Fruit fly (Drosophila melanogaster) whole organism, wandering third instar larva: ENCODE results near the gene CG8086.

Experiments
- Abd-B ChIP-seq: fragments of >200 bp; optimal IDR thresholded peaks from 2 replicates; lab custom pipeline; 2017; ENCODE audit warnings: missing biosample characterization, missing genetic modification characterization
- CG32264 ChIP-seq: fragments of 200-800 bp; sonication (Bioruptor generic); optimal IDR thresholded peaks from 2 replicates; lab custom pipeline; 2016; ENCODE audit warnings: missing biosample characterization, missing genetic modification characterization
- CG9705 ChIP-seq: fragments of 200-800 bp; sonication (Bioruptor generic); optimal IDR thresholded peaks from 2 replicates; lab custom pipeline; 2018; ENCODE audit warnings: missing biosample characterization, mild to moderate bottlenecking, missing genetic modification characterization
- Dfd ChIP-seq: fragments of >200 bp; optimal IDR thresholded peaks from 2 replicates; lab custom pipeline; 2017; ENCODE audit warnings: missing biosample characterization, missing genetic modification characterization
- Dif ChIP-seq: fragments of 200-275, 200-300 bp; sonication (Bioruptor generic); optimal IDR thresholded peaks from 2 replicates; lab custom pipeline; 2018; ENCODE audit warnings: missing biosample characterization, missing genetic modification characterization; ENCODE audit not compliant: partially characterized antibody
- GATAd ChIP-seq: sonication (Bioruptor generic); optimal IDR thresholded peaks from 2 replicates; lab custom pipeline; 2016; ENCODE audit warnings: missing biosample characterization, missing genetic modification characterization
- HLH106 ChIP-seq: fragments of 200-800 bp; optimal IDR thresholded peaks from 3 replicates; lab custom pipeline; 2019; ENCODE audit warnings: missing biosample characterization, mild to moderate bottlenecking, missing genetic modification characterization, moderate library complexity
- Hnf4 ChIP-seq: fragments of 200-800 bp; sonication (Bioruptor generic); optimal IDR thresholded peaks from 2 replicates; lab custom pipeline; 2016; ENCODE audit warnings: missing biosample characterization, mild to moderate bottlenecking, missing genetic modification characterization
- Hr78 ChIP-seq: fragments of >200 bp; optimal IDR thresholded peaks from 2 replicates; lab custom pipeline; 2017; ENCODE audit warnings: missing biosample characterization, missing genetic modification characterization
- Hr83 ChIP-seq: fragments of 200-300 bp; sonication (Bioruptor generic); optimal IDR thresholded peaks from 2 replicates; lab custom pipeline; 2016; ENCODE audit warnings: missing biosample characterization, mild to moderate bottlenecking, missing genetic modification characterization, moderate library complexity; ENCODE audit not compliant: poor library complexity, severe bottlenecking
- Jra ChIP-seq: sonication (Bioruptor generic); optimal IDR thresholded peaks from 2 replicates; lab custom pipeline; 2016; ENCODE audit warnings: missing biosample characterization, missing genetic modification characterization
- Mio ChIP-seq: sonication (Bioruptor generic); optimal IDR thresholded peaks from 2 replicates; lab custom pipeline; 2016; ENCODE audit warnings: missing biosample characterization, missing genetic modification characterization
- Myc ChIP-seq: fragments of >200 bp; optimal IDR thresholded peaks from 2 replicates; lab custom pipeline; 2017
- N ChIP-seq: fragments of >200 bp; optimal IDR thresholded peaks from 2 replicates; lab custom pipeline; 2018; ENCODE audit warnings: missing biosample characterization, missing external identifiers, missing genetic modification characterization
- OdsH ChIP-seq: fragments of 200-800 bp; sonication (Bioruptor generic); optimal IDR thresholded peaks from 2 replicates; lab custom pipeline; 2016; ENCODE audit warnings: missing biosample characterization, mild to moderate bottlenecking, missing genetic modification characterization
- Rel ChIP-seq, 2 experiments: fragments of 200-800 bp; sonication (Bioruptor generic) in 1 of 2; optimal IDR thresholded peaks; 2 replicates in 1 of 2; 3 replicates in 1 of 2; lab custom pipeline; 2016 to 2019; ENCODE audit warnings: mild to moderate bottlenecking in 2 of 2, missing biosample characterization in 2 of 2, missing genetic modification characterization in 2 of 2, moderate library complexity in 1 of 2
- Sp1 ChIP-seq: fragments of 200-800 bp; sonication (Bioruptor generic); optimal IDR thresholded peaks from 3 replicates; lab custom pipeline; 2019; ENCODE audit warnings: missing biosample characterization, mild to moderate bottlenecking, missing genetic modification characterization, moderate library complexity
- Vsx2 ChIP-seq: fragments of 200-300, 225-300 bp; sonication (Bioruptor generic); optimal IDR thresholded peaks from 2 replicates; lab custom pipeline; 2018; ENCODE audit warnings: missing biosample characterization, missing genetic modification characterization; ENCODE audit not compliant: partially characterized antibody
- br ChIP-seq: fragments of 200-800 bp; sonication (Bioruptor generic); optimal IDR thresholded peaks from 2 replicates; lab custom pipeline; 2016; ENCODE audit warnings: missing biosample characterization, missing genetic modification characterization
- brk ChIP-seq: fragments of 200-800 bp; sonication (Bioruptor generic); optimal IDR thresholded peaks from 2 replicates; lab custom pipeline; 2016; ENCODE audit warnings: missing biosample characterization, mild to moderate bottlenecking, missing genetic modification characterization
- dl ChIP-seq, 2 experiments: fragments of 175-275, 200-275 bp in 1 of 2; fragments of 200-275 bp in 1 of 2; sonication (Bioruptor generic); optimal IDR thresholded peaks; lab custom pipeline; 2018; ENCODE audit warnings: mild to moderate bottlenecking in 2 of 2, missing biosample characterization in 2 of 2, missing genetic modification characterization in 2 of 2, moderate library complexity in 2 of 2; ENCODE audit not compliant: partially characterized antibody in 2 of 2, insufficient read depth in 1 of 2
- dmrt93B ChIP-seq: fragments of 200-800 bp; sonication (Bioruptor generic); optimal IDR thresholded peaks from 2 replicates; lab custom pipeline; 2018; ENCODE audit warnings: missing biosample characterization, mild to moderate bottlenecking, missing genetic modification characterization
- dsf ChIP-seq: sonication (Bioruptor generic); optimal IDR thresholded peaks from 2 replicates; lab custom pipeline; 2016; ENCODE audit warnings: missing biosample characterization, missing genetic modification characterization, borderline replicate concordance
- ey ChIP-seq: fragments of 200-800 bp; sonication (Bioruptor generic); optimal IDR thresholded peaks from 2 replicates; lab custom pipeline; 2016; ENCODE audit warnings: missing biosample characterization, missing genetic modification characterization
- foxo ChIP-seq, 2 experiments: fragments of 200-800 bp; sonication (Bioruptor generic); optimal IDR thresholded peaks; 2 replicates in 1 of 2; 3 replicates in 1 of 2; lab custom pipeline; 2016 to 2017; ENCODE audit warnings: missing biosample characterization in 2 of 2, missing genetic modification characterization in 2 of 2
- fru ChIP-seq: fragments of 200-800 bp; sonication (Bioruptor generic); optimal IDR thresholded peaks from 3 replicates; lab custom pipeline; 2016; ENCODE audit warnings: missing biosample characterization, mild to moderate bottlenecking, missing genetic modification characterization
- h ChIP-seq: fragments of 200-800 bp; sonication (Bioruptor generic); optimal IDR thresholded peaks from 3 replicates; lab custom pipeline; 2016; ENCODE audit warnings: missing biosample characterization, mild to moderate bottlenecking, missing genetic modification characterization
- jim ChIP-seq: fragments of 175-275, 200-325 bp; sonication (Bioruptor generic); optimal IDR thresholded peaks from 2 replicates; lab custom pipeline; 2016; ENCODE audit warnings: missing biosample characterization, mild to moderate bottlenecking, missing genetic modification characterization
- lola ChIP-seq: fragments of >200 bp; optimal IDR thresholded peaks from 2 replicates; lab custom pipeline; 2017; ENCODE audit warnings: missing biosample characterization, missing genetic modification characterization
- psq ChIP-seq: fragments of 200-800 bp; sonication (Bioruptor generic); optimal IDR thresholded peaks from 3 replicates; lab custom pipeline; 2017; ENCODE audit warnings: missing biosample characterization, mild to moderate bottlenecking, missing genetic modification characterization, moderate library complexity
- rgr ChIP-seq: fragments of 200-800 bp; sonication (Bioruptor generic); optimal IDR thresholded peaks from 3 replicates; lab custom pipeline; 2016; ENCODE audit warnings: missing biosample characterization, mild to moderate bottlenecking, missing genetic modification characterization
- sage ChIP-seq: fragments of 200-800 bp; sonication (Bioruptor generic); optimal IDR thresholded peaks from 2 replicates; lab custom pipeline; 2016; ENCODE audit warnings: missing biosample characterization, mild to moderate bottlenecking, missing genetic modification characterization
- sv ChIP-seq: fragments of 200-800 bp; sonication (Bioruptor generic); optimal IDR thresholded peaks from 3 replicates; lab custom pipeline; 2016; ENCODE audit warnings: missing biosample characterization, missing genetic modification characterization
- tai ChIP-seq: sonication (Bioruptor generic); optimal IDR thresholded peaks from 2 replicates; lab custom pipeline; 2016; ENCODE audit warnings: missing biosample characterization, missing genetic modification characterization
- usp ChIP-seq: fragments of >200 bp; optimal IDR thresholded peaks from 2 replicates; lab custom pipeline; 2017; ENCODE audit warnings: missing biosample characterization, missing genetic modification characterization
- woc ChIP-seq: sonication (Bioruptor generic); optimal IDR thresholded peaks from 2 replicates; lab custom pipeline; 2016; ENCODE audit warnings: missing biosample characterization, mild to moderate bottlenecking, missing genetic modification characterization

CG8086 gene

dm6 chr2L:8239032-8239650 lies 18.2 kb downstream of the CG8086 start:
- TF ChIP-seq Rel (GFP tag; optimal IDR thresholded peaks at IDR 0.05; lab: Kevin White, UChicago) (no peak), Rel (tag; optimal IDR thresholded peaks at IDR 0.05; lab: Kevin White, UChicago) (no peak), HLH106 (no peak), h (GFP tag; lab: Kevin White, UChicago) (peak; percentile 24), OdsH (GFP tag; lab: Kevin White, UChicago) (peak; percentile 27)

DNA sequence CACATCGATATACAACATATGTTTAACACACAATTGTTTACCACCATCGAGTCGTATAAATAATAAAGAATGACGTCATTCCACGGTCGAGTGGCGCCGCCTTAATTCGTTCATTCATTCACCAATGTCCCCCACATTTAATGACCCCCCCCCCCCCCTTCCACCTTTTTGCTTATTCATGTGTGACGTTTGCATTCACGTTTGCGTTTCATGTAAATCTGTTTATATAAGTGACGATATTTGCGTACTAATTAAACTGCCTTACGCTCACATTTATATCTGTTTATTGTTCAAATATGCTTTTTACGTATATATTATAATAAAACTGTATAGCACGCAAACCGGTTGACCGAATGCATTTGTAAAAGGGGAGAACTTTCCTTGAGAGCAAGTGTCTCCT lies 23.7 kb downstream of the CG8086 start:
- TF ChIP-seq Sp1 (GFP tag; lab: Kevin White, UChicago) (peak; percentile 28), OdsH (GFP tag; lab: Kevin White, UChicago) (peak; percentile 15), dl (GFP tag; optimal IDR thresholded peaks at IDR 0.05; lab: Kevin White, UChicago; ENCODE audit: insufficient read depth in 1 of 2, partially characterized antibody in 2 of 2) (no peak), brk (GFP tag; lab: Kevin White, UChicago) (no peak), h (GFP tag; lab: Kevin White, UChicago) (peak; percentile 21), tai (GFP tag; lab: Kevin White, UChicago) (no peak), dsf (GFP tag; lab: Kevin White, UChicago) (no peak), Abd-B (GFP tag; lab: Kevin White, UChicago) (no peak), Hnf4 (GFP tag; lab: Kevin White, UChicago) (peak; percentile 27), Hr83 (GFP tag; lab: Kevin White, UChicago) (peak; percentile 20), foxo (GFP tag; optimal IDR thresholded peaks at IDR 0.05; lab: Kevin White, UChicago) (no peak), N (no peak), Jra (GFP tag; lab: Kevin White, UChicago) (no peak), dmrt93B (no peak), rgr (GFP tag; lab: Kevin White, UChicago) (peak; percentile 50), usp (GFP tag; lab: Kevin White, UChicago) (no peak), Rel (GFP tag; optimal IDR thresholded peaks at IDR 0.05; lab: Kevin White, UChicago) (no peak), Rel (tag; optimal IDR thresholded peaks at IDR 0.05; lab: Kevin White, UChicago) (peak; percentile 15), br (peak; percentile 42), CG9705 (GFP tag; lab: Kevin White, UChicago) (peak; percentile 16)

- TF ChIP-seq N (no peak), foxo (GFP tag; optimal IDR thresholded peaks at IDR 0.05; lab: Kevin White, UChicago) (peak in 1 of 2 experiments; percentile 34), rgr (GFP tag; lab: Kevin White, UChicago) (peak; percentile 42), fru (GFP tag; lab: Kevin White, UChicago) (peak; percentile 43), br (peak; percentile 41), HLH106 (peak; percentile 14), psq (GFP tag; lab: Kevin White, UChicago) (peak; percentile 3), Hnf4 (GFP tag; lab: Kevin White, UChicago) (peak; percentile 37), h (GFP tag; lab: Kevin White, UChicago) (peak; percentile 37), Hr83 (GFP tag; lab: Kevin White, UChicago) (no peak), dmrt93B (no peak), Rel (GFP tag; optimal IDR thresholded peaks at IDR 0.05; lab: Kevin White, UChicago) (no peak), Rel (tag; optimal IDR thresholded peaks at IDR 0.05; lab: Kevin White, UChicago) (no peak), ey (GFP tag; lab: Kevin White, UChicago) (peak; percentile 42)
Observed at dm6 chr2L:8232389-8232788, 24.9 kb downstream of the CG8086 start.

- TF ChIP-seq OdsH (GFP tag; lab: Kevin White, UChicago): peak; percentile 5
- TF ChIP-seq sv: no peak
- TF ChIP-seq Hr83 (GFP tag; lab: Kevin White, UChicago): no peak
Observed at dm6 chr2L:8230255-8230654, 27.0 kb downstream of the CG8086 start.

DNA sequence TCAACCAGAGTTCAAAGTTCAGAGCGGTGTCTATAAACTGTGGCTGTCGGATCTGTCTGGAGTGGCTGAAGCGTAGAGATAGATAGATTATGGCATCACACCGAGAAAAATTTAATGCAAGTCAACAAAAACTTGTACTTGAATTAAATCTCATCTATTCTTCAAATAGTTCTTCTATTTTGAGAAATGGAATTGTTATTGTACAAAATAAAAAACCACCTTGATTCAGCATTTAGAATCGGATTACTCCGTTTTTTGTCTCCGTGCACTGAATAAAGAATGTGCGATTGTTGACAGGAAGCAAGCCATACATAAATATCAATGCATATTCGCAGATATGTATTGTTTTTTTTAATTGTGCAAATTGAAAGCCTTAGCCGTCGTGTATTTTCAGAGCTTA lies 27.7 kb downstream of the CG8086 start:
- TF ChIP-seq Dfd (GFP tag; lab: Kevin White, UChicago): no peak
- TF ChIP-seq Hnf4 (GFP tag; lab: Kevin White, UChicago): peak; percentile 66
- TF ChIP-seq h (GFP tag; lab: Kevin White, UChicago): peak; percentile 84
- TF ChIP-seq rgr (GFP tag; lab: Kevin White, UChicago): peak; percentile 67
- TF ChIP-seq Dif (GFP tag; lab: Kevin White, UChicago): no peak
- TF ChIP-seq brk (GFP tag; lab: Kevin White, UChicago): no peak
- no peak for TF ChIP-seq GATAd
- no peak for TF ChIP-seq lola (GFP tag; lab: Kevin White, UChicago)
- TF ChIP-seq br: peak; percentile 74
- no peak for TF ChIP-seq dsf (GFP tag; lab: Kevin White, UChicago)
- no peak for TF ChIP-seq Hr78 (GFP tag; lab: Kevin White, UChicago)
- TF ChIP-seq sage (GFP tag; lab: Kevin White, UChicago): peak; percentile 46
- peak; percentile 62 for TF ChIP-seq Sp1 (GFP tag; lab: Kevin White, UChicago)
- TF ChIP-seq Mio (GFP tag; lab: Kevin White, UChicago): no peak
- peak; percentile 66 for TF ChIP-seq HLH106
- TF ChIP-seq Myc (lab: Kevin White, UChicago): no peak
- TF ChIP-seq Vsx2 (GFP tag; lab: Kevin White, UChicago): no peak
- TF ChIP-seq Hr83 (GFP tag; lab: Kevin White, UChicago): no peak
- TF ChIP-seq jim: no peak
- peak; percentile 34 for TF ChIP-seq woc
- TF ChIP-seq sv: no peak
- TF ChIP-seq dl (GFP tag; optimal IDR thresholded peaks at IDR 0.05; lab: Kevin White, UChicago; ENCODE audit: insufficient read depth in 1 of 2, partially characterized antibody in 2 of 2): no peak
- no peak for TF ChIP-seq N
- TF ChIP-seq CG32264 (GFP tag; lab: Kevin White, UChicago): peak; percentile 48
- TF ChIP-seq usp (GFP tag; lab: Kevin White, UChicago): no peak
- TF ChIP-seq Rel (GFP tag; optimal IDR thresholded peaks at IDR 0.05; lab: Kevin White, UChicago): no peak
- TF ChIP-seq Rel (tag; optimal IDR thresholded peaks at IDR 0.05; lab: Kevin White, UChicago): no peak
